Worm (Caenorhabditis elegans) whole organism, L3 larva: ENCODE measurements around the gene F01D5.5.

Experiments used
- ama-1 ChIP-seq: fragments of 150-350 bp; optimal IDR thresholded peaks from 2 replicates; lab custom pipeline; 2018
- egl-27 ChIP-seq: sonication (generic microtip); optimal IDR thresholded peaks from 4 replicates; lab custom pipeline; 2017; ENCODE audit warnings: missing biosample characterization, missing genetic modification reagents, missing genetic modification characterization
- nhr-11 ChIP-seq: fragments of 150-350 bp; optimal IDR thresholded peaks from 2 replicates; lab custom pipeline; 2014; ENCODE audit warnings: missing biosample characterization, missing genetic modification characterization
- snpc-4 ChIP-seq: fragments of 150-350 bp; optimal IDR thresholded peaks from 2 replicates; lab custom pipeline; 2014; ENCODE audit warnings: missing biosample characterization, missing genetic modification characterization
- unc-39 ChIP-seq: sonication (generic microtip); optimal IDR thresholded peaks from 4 replicates; lab custom pipeline; 2017; ENCODE audit warnings: missing biosample characterization, missing genetic modification characterization

- TF ChIP-seq ama-1 (lab: Kevin White, UChicago) = no peak
- TF ChIP-seq snpc-4 (tag; lab: Kevin White, UChicago) = peak; percentile 17
- TF ChIP-seq unc-39 (tag; lab: Kevin White, UChicago) = no peak
- no peak for TF ChIP-seq egl-27 (tag; lab: Kevin White, UChicago)
- TF ChIP-seq nhr-11 = no peak
Measured at ce11 chrII:14010656-14011376, 8.7 kb upstream of the F01D5.5 start, which contains the start of gene F01D5.8.
